Fruit fly (Drosophila melanogaster) whole organism, embryonic: ENCODE data around the gene temp.

Experiments
- Abd-B ChIP-seq: fragments of 200-800 bp; sonication (Bioruptor generic); optimal IDR thresholded peaks from 2 replicates; lab custom pipeline; 2018; ENCODE audit warnings: missing biosample characterization, mild to moderate bottlenecking, missing genetic modification characterization, moderate library complexity
- Atf3 ChIP-seq: fragments of 200-800 bp; sonication (Bioruptor generic); optimal IDR thresholded peaks from 3 replicates; lab custom pipeline; 2016; ENCODE audit warnings: missing biosample characterization, missing genetic modification characterization
- BtbVII ChIP-seq: fragments of 200-800 bp; sonication (Bioruptor generic); optimal IDR thresholded peaks from 3 replicates; lab custom pipeline; 2017; ENCODE audit warnings: missing biosample characterization, mild to moderate bottlenecking, missing genetic modification characterization
- CG10267 ChIP-seq: fragments of 200-800 bp; sonication (Bioruptor generic); optimal IDR thresholded peaks from 2 replicates; lab custom pipeline; 2018; ENCODE audit warnings: missing biosample characterization, mild to moderate bottlenecking, missing genetic modification characterization, moderate library complexity
- CG10274 ChIP-seq: fragments of 200-800 bp; sonication (Bioruptor generic); optimal IDR thresholded peaks from 3 replicates; lab custom pipeline; 2017; ENCODE audit warnings: missing biosample characterization, mild to moderate bottlenecking, missing genetic modification characterization
- CG11695 ChIP-seq: fragments of 200-800 bp; sonication (Bioruptor generic); IDR thresholded peaks from 3 replicates; pipeline ENCODE4 v1.3.6; 2022; ENCODE audit warnings: missing biosample characterization, missing genetic modification characterization
- CG12236 ChIP-seq: fragments of 200-800 bp; sonication (Bioruptor generic); optimal IDR thresholded peaks from 2 replicates; lab custom pipeline; 2016; ENCODE audit warnings: missing biosample characterization, missing genetic modification characterization
- CG12659 ChIP-seq: fragments of 200-800 bp; sonication (Bioruptor generic); optimal IDR thresholded peaks from 3 replicates; lab custom pipeline; 2017; ENCODE audit warnings: mild to moderate bottlenecking, missing biosample characterization, missing genetic modification reagents, missing genetic modification characterization
- CG13424 ChIP-seq: fragments of 200-800 bp; sonication (Bioruptor generic); optimal IDR thresholded peaks from 2 replicates; lab custom pipeline; 2019; ENCODE audit warnings: missing biosample characterization, mild to moderate bottlenecking, missing genetic modification characterization, moderate library complexity
- CG14050 ChIP-seq: fragments of 200-800 bp; sonication (Bioruptor generic); IDR thresholded peaks from 3 replicates; pipeline ENCODE4 v1.3.6; 2022; ENCODE audit warnings: missing biosample characterization, missing genetic modification characterization
- CG16815 ChIP-seq: fragments of 200-800 bp; sonication (Bioruptor generic); optimal IDR thresholded peaks from 3 replicates; lab custom pipeline; 2017; ENCODE audit warnings: missing biosample characterization, mild to moderate bottlenecking, missing genetic modification characterization
- CG17328 ChIP-seq: fragments of 200-800 bp; sonication (Bioruptor generic); IDR thresholded peaks from 2 replicates; pipeline ENCODE4 v1.3.6; 2022; ENCODE audit warnings: missing biosample characterization, missing genetic modification characterization
- CG34224 ChIP-seq: fragments of 200-800 bp; sonication (Bioruptor generic); IDR thresholded peaks from 3 replicates; pipeline ENCODE4 v1.3.6; 2022; ENCODE audit warnings: missing biosample characterization, missing genetic modification characterization; ENCODE audit not compliant: partially characterized antibody
- CG34422 ChIP-seq: fragments of 200-800 bp; sonication (Bioruptor generic); IDR thresholded peaks from 3 replicates; pipeline ENCODE4 v1.3.6; 2022; ENCODE audit warnings: missing biosample characterization, missing genetic modification characterization
- CG4424 ChIP-seq: fragments of 200-800 bp; sonication (Bioruptor generic); optimal IDR thresholded peaks from 3 replicates; lab custom pipeline; 2016; ENCODE audit warnings: missing biosample characterization, missing genetic modification characterization
- CG5245 ChIP-seq: fragments of 200-800 bp; sonication (Bioruptor generic); optimal IDR thresholded peaks from 3 replicates; lab custom pipeline; 2016; ENCODE audit warnings: missing biosample characterization, missing genetic modification characterization
- CG6254 ChIP-seq: fragments of 200-800 bp; sonication (Bioruptor generic); optimal IDR thresholded peaks from 3 replicates; lab custom pipeline; 2017; ENCODE audit warnings: mild to moderate bottlenecking, missing biosample characterization, missing genetic modification reagents, missing genetic modification characterization
- CG6272 ChIP-seq: fragments of 200-800 bp; sonication (Bioruptor generic); IDR thresholded peaks from 2 replicates; pipeline ENCODE4 v1.3.6; 2022; ENCODE audit warnings: missing biosample characterization, missing genetic modification characterization
- CG6654 ChIP-seq: fragments of 200-800 bp; sonication (Bioruptor generic); optimal IDR thresholded peaks from 2 replicates; lab custom pipeline; 2017; ENCODE audit warnings: missing biosample characterization, mild to moderate bottlenecking, missing genetic modification characterization
- CG6791 ChIP-seq: fragments of 200-800 bp; sonication (Bioruptor generic); IDR thresholded peaks from 3 replicates; pipeline ENCODE4 v1.3.6; 2022; ENCODE audit warnings: missing biosample characterization, missing genetic modification characterization; ENCODE audit not compliant: partially characterized antibody
- CG7928 ChIP-seq: fragments of 200-800 bp; sonication (Bioruptor generic); optimal IDR thresholded peaks from 2 replicates; lab custom pipeline; 2017; ENCODE audit warnings: missing biosample characterization, mild to moderate bottlenecking, missing genetic modification characterization
- CkIIα-i1 ChIP-seq: fragments of 200-800 bp; sonication (Bioruptor generic); IDR thresholded peaks from 2 replicates; pipeline ENCODE4 v1.3.6; 2022; ENCODE audit warnings: missing biosample characterization, missing genetic modification characterization
- D19B ChIP-seq: fragments of 200-800 bp; sonication (Bioruptor generic); optimal IDR thresholded peaks from 2 replicates; lab custom pipeline; 2017; ENCODE audit warnings: missing biosample characterization, mild to moderate bottlenecking, missing genetic modification characterization
- Dek ChIP-seq: fragments of 200-800 bp; sonication (Bioruptor generic); optimal IDR thresholded peaks from 3 replicates; lab custom pipeline; 2019; ENCODE audit warnings: missing biosample characterization, mild to moderate bottlenecking, missing genetic modification characterization, moderate library complexity
- Hr39 ChIP-seq: fragments of >200 bp; optimal IDR thresholded peaks from 2 replicates; lab custom pipeline; 2017
- Nf-YB ChIP-seq: fragments of 200-800 bp; sonication (Bioruptor generic); optimal IDR thresholded peaks from 3 replicates; lab custom pipeline; 2019; ENCODE audit warnings: missing biosample characterization, mild to moderate bottlenecking, missing genetic modification characterization, moderate library complexity
- Nf-YC ChIP-seq: fragments of 200-800 bp; optimal IDR thresholded peaks from 3 replicates; lab custom pipeline; 2019; ENCODE audit warnings: missing biosample characterization, mild to moderate bottlenecking, missing genetic modification characterization, moderate library complexity
- Poxn ChIP-seq: fragments of 200-800 bp; sonication (Bioruptor generic); IDR thresholded peaks from 2 replicates; pipeline ENCODE4 v1.3.6; 2022; ENCODE audit warnings: missing biosample characterization, missing genetic modification characterization
- Sox102F ChIP-seq: fragments of 200-800 bp; sonication (Bioruptor generic); optimal IDR thresholded peaks from 2 replicates; lab custom pipeline; 2018; ENCODE audit warnings: missing biosample characterization, mild to moderate bottlenecking, missing genetic modification characterization, moderate library complexity
- Stat92E ChIP-seq, 3 experiments: fragments of >200 bp in 2 of 3; fragments of 200-800 bp in 1 of 3; sonication (Bioruptor generic) in 1 of 3; optimal IDR thresholded peaks; 2 replicates each; lab custom pipeline; 2017 to 2019; ENCODE audit warnings: missing biosample characterization in 3 of 3, missing genetic modification characterization in 3 of 3, mild to moderate bottlenecking in 1 of 3, moderate library complexity in 1 of 3
- ap ChIP-seq: fragments of 200-800 bp; sonication (Bioruptor generic); IDR thresholded peaks from 2 replicates; pipeline ENCODE4 v1.3.6; 2022; ENCODE audit warnings: missing biosample characterization, missing genetic modification characterization
- ase ChIP-seq: fragments of 200-800 bp; sonication (Bioruptor generic); IDR thresholded peaks from 3 replicates; pipeline ENCODE4 v1.3.6; 2022; ENCODE audit warnings: missing biosample characterization, missing genetic modification characterization
- corto ChIP-seq: fragments of 200-800 bp; sonication (Bioruptor generic); optimal IDR thresholded peaks from 2 replicates; lab custom pipeline; 2016; ENCODE audit warnings: missing biosample characterization, mild to moderate bottlenecking, missing genetic modification characterization, moderate library complexity
- croc ChIP-seq: fragments of 200-800 bp; sonication (Bioruptor generic); conservative IDR thresholded peaks from 3 replicates; pipeline ENCODE4 v1.3.6; 2022; ENCODE audit warnings: missing biosample characterization, missing genetic modification characterization
- dmrt99B ChIP-seq: fragments of 200-800 bp; sonication (Bioruptor generic); optimal IDR thresholded peaks from 2 replicates; lab custom pipeline; 2018; ENCODE audit warnings: missing biosample characterization, mild to moderate bottlenecking, missing genetic modification characterization, moderate library complexity
- gfzf ChIP-seq: fragments of 200-800 bp; sonication (Bioruptor generic); optimal IDR thresholded peaks from 2 replicates; lab custom pipeline; 2016; ENCODE audit warnings: missing biosample characterization, mild to moderate bottlenecking, missing genetic modification characterization, moderate library complexity
- grn ChIP-seq: fragments of 200-800 bp; sonication (Bioruptor generic); optimal IDR thresholded peaks from 3 replicates; lab custom pipeline; 2017; ENCODE audit warnings: missing biosample characterization, missing genetic modification characterization
- gsb-n ChIP-seq: fragments of 200-800 bp; sonication (Bioruptor generic); optimal IDR thresholded peaks from 3 replicates; lab custom pipeline; 2018; ENCODE audit warnings: missing biosample characterization, mild to moderate bottlenecking, missing genetic modification characterization
- her ChIP-seq: fragments of 200-800 bp; sonication (Bioruptor generic); optimal IDR thresholded peaks from 2 replicates; lab custom pipeline; 2016; ENCODE audit warnings: missing biosample characterization, missing genetic modification characterization
- jing ChIP-seq: fragments of 200-800 bp; sonication (Bioruptor generic); optimal IDR thresholded peaks from 2 replicates; lab custom pipeline; 2018; ENCODE audit warnings: missing biosample characterization, mild to moderate bottlenecking, missing genetic modification characterization
- kni ChIP-seq: fragments of 200-800 bp; sonication (Bioruptor generic); optimal IDR thresholded peaks from 3 replicates; lab custom pipeline; 2017; ENCODE audit warnings: mild to moderate bottlenecking, missing biosample characterization, missing genetic modification reagents, missing genetic modification characterization
- luna ChIP-seq: fragments of 200-800 bp; sonication (Bioruptor generic); optimal IDR thresholded peaks from 2 replicates; lab custom pipeline; 2016; ENCODE audit warnings: missing biosample characterization, missing genetic modification characterization
- maf-S ChIP-seq: fragments of 200-800 bp; sonication (Bioruptor generic); optimal IDR thresholded peaks from 2 replicates; lab custom pipeline; 2016; ENCODE audit warnings: missing biosample characterization, missing genetic modification characterization
- nerfin-2 ChIP-seq: fragments of 200-800 bp; sonication (Bioruptor generic); IDR thresholded peaks from 2 replicates; pipeline ENCODE4 v1.3.6; 2022; ENCODE audit warnings: missing biosample characterization, missing genetic modification characterization; ENCODE audit not compliant: partially characterized antibody
- odd ChIP-seq: fragments of 200-800 bp; sonication (Bioruptor generic); optimal IDR thresholded peaks from 2 replicates; lab custom pipeline; 2017; ENCODE audit warnings: missing biosample characterization, mild to moderate bottlenecking, missing genetic modification characterization
- run ChIP-seq: fragments of 200-800 bp; sonication (Bioruptor generic); optimal IDR thresholded peaks from 3 replicates; lab custom pipeline; 2018; ENCODE audit warnings: missing biosample characterization, mild to moderate bottlenecking, missing genetic modification characterization
- schlank ChIP-seq: fragments of 200-800 bp; sonication (Bioruptor generic); optimal IDR thresholded peaks from 2 replicates; lab custom pipeline; 2018; ENCODE audit warnings: missing biosample characterization, mild to moderate bottlenecking, missing genetic modification characterization
- sisA ChIP-seq: fragments of 200-800 bp; sonication (Bioruptor generic); IDR thresholded peaks from 2 replicates; pipeline ENCODE4 v1.3.6; 2022; ENCODE audit warnings: missing biosample characterization, missing genetic modification characterization
- vfl ChIP-seq: fragments of 200-800 bp; sonication (Bioruptor generic); optimal IDR thresholded peaks from 2 replicates; lab custom pipeline; 2016; ENCODE audit warnings: missing biosample characterization, missing genetic modification characterization
- vnd ChIP-seq: fragments of 200-800 bp; sonication (Bioruptor generic); IDR thresholded peaks from 3 replicates; pipeline ENCODE4 v1.3.6; 2022; ENCODE audit warnings: missing biosample characterization, missing genetic modification characterization; ENCODE audit not compliant: partially characterized antibody
- zfh1 ChIP-seq: fragments of 200-800 bp; sonication (Bioruptor generic); IDR thresholded peaks from 3 replicates; pipeline ENCODE4 v1.3.6; 2022; ENCODE audit warnings: missing biosample characterization, missing genetic modification characterization

temp gene

DNA sequence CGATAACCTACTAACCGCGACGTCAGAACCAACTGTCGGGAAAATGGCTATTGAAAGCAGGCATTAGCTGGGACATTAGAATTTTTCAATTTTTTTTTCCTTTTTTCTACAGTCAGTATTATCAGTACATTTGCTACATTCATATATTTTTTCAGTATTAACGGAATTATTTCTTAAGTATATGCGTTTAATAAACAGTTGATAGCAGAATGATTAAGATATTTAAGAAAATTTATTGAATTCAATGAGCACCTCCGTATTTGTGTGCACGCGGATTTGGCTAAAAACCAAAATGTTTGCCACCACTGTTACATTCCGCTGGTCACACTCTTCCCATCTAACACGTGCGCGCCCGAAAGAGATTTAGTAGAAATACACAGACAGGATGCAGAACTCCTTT is at the start of gene temp, which contains the start of gene CG3071 (continued):
- no peak for TF ChIP-seq schlank (tag; lab: Kevin White, UChicago)
- no peak for TF ChIP-seq her
- no peak for TF ChIP-seq CG12236 (GFP tag; lab: Kevin White, UChicago)
- TF ChIP-seq CG6791 (GFP tag; lab: Robert Waterston, UW): no peak
- TF ChIP-seq CG14050 (GFP tag; lab: Robert Waterston, UW): no peak
- no peak for TF ChIP-seq CG34224 (GFP tag; lab: Robert Waterston, UW)
- TF ChIP-seq corto: no peak
- TF ChIP-seq CG12659 (GFP tag; lab: Kevin White, UChicago): peak; percentile 69
- no peak for TF ChIP-seq nerfin-2 (GFP tag; lab: Robert Waterston, UW)
- peak; percentile 56 for TF ChIP-seq CG6272 (GFP tag; lab: Robert Waterston, UW)
- peak; percentile 70 for TF ChIP-seq maf-S (GFP tag; lab: Kevin White, UChicago)
- TF ChIP-seq D19B: peak; percentile 38
- peak; percentile 30 for TF ChIP-seq gsb-n (tag; lab: Kevin White, UChicago)
- TF ChIP-seq Abd-B (GFP tag; lab: Kevin White, UChicago): peak; percentile 73
- TF ChIP-seq CG5245: no peak
- TF ChIP-seq CG4424 (GFP tag; lab: Kevin White, UChicago): peak; percentile 62
- TF ChIP-seq zfh1 (GFP tag; lab: Robert Waterston, UW): no peak
- peak; percentile 64 for TF ChIP-seq gfzf
- no peak for TF ChIP-seq luna (GFP tag; lab: Kevin White, UChicago)
- TF ChIP-seq Nf-YB: peak; percentile 34
- TF ChIP-seq CG11695 (GFP tag; lab: Robert Waterston, UW): 0 out of 3 replicates have a peak, but pooled peaks have one; percentile 37
- TF ChIP-seq ap (GFP tag; lab: Robert Waterston, UW): no peak
- peak; percentile 54 for TF ChIP-seq vfl (GFP tag; lab: Kevin White, UChicago)
- peak; percentile 36 for TF ChIP-seq Atf3 (GFP tag; lab: Kevin White, UChicago)
- TF ChIP-seq sisA (GFP tag; lab: Robert Waterston, UW): no peak; the same call in 1 of the 2 replicates
- peak; percentile 69 for TF ChIP-seq Nf-YC (tag; lab: Kevin White, UChicago)
- TF ChIP-seq CG10274 (GFP tag; lab: Kevin White, UChicago): no peak
- peak; percentile 66 for TF ChIP-seq Dek (tag; lab: Kevin White, UChicago)
- no peak for TF ChIP-seq kni (GFP tag; lab: Kevin White, UChicago)
- no peak for TF ChIP-seq ase (GFP tag; lab: Robert Waterston, UW)
- peak; percentile 33 for TF ChIP-seq BtbVII
- TF ChIP-seq CG7928 (GFP tag; lab: Kevin White, UChicago): no peak
- TF ChIP-seq CG16815: peak; percentile 65
- TF ChIP-seq Poxn (GFP tag; lab: Robert Waterston, UW): no peak
- no peak for TF ChIP-seq CG6254 (GFP tag; lab: Kevin White, UChicago)
- TF ChIP-seq CG13424: peak; percentile 75
- no peak for TF ChIP-seq jing
- TF ChIP-seq Hr39 (lab: Kevin White, UChicago): no peak
- 0 out of 3 replicates have a peak, but pooled peaks have one; percentile 24 for TF ChIP-seq CG34422 (GFP tag; lab: Robert Waterston, UW)
- TF ChIP-seq CkIIα-i1 (GFP tag; lab: Robert Waterston, UW): no peak
- TF ChIP-seq CG10267: peak; percentile 65
- TF ChIP-seq odd (GFP tag; lab: Kevin White, UChicago): no peak
- no peak for TF ChIP-seq CG6654 (GFP tag; lab: Kevin White, UChicago)
- TF ChIP-seq croc (GFP tag; lab: Robert Waterston, UW): no peak; the same call in 2 of the 3 replicates
- TF ChIP-seq run (tag; lab: Kevin White, UChicago): no peak
- no peak for TF ChIP-seq CG17328 (GFP tag; lab: Robert Waterston, UW)
- TF ChIP-seq dmrt99B (tag; lab: Kevin White, UChicago): no peak
- TF ChIP-seq Stat92E (GFP tag; optimal IDR thresholded peaks at IDR 0.05; lab: Kevin White, UChicago): peak in 1 of 3 experiments; percentile 39
- no peak for TF ChIP-seq grn (GFP tag; lab: Kevin White, UChicago)
- no peak for TF ChIP-seq Sox102F (GFP tag; lab: Kevin White, UChicago)
- TF ChIP-seq vnd (GFP tag; lab: Robert Waterston, UW): no peak
